Fruit fly (Drosophila melanogaster): ENCODE measurements around the gene Grip75.

Grip75 gene

dm6 chr2L:10500309-10500974, 17.3 kb downstream of the Grip75 start:
- no peak for TF ChIP-seq psq (optimal IDR thresholded peaks at IDR 0.05)

- TF ChIP-seq Sin3A (optimal IDR thresholded peaks at IDR 0.05): no peak
- TF ChIP-seq h (optimal IDR thresholded peaks at IDR 0.05): no peak
- TF ChIP-seq psq (optimal IDR thresholded peaks at IDR 0.05): no peak
- no peak for TF ChIP-seq insv (optimal IDR thresholded peaks at IDR 0.05)
- TF ChIP-seq ttk (optimal IDR thresholded peaks at IDR 0.05): no peak
- TF ChIP-seq Myc (optimal IDR thresholded peaks at IDR 0.05): no peak
These were observed 19.1 kb downstream of the Grip75 start for dm6 chr2L:10502244-10502643.

- TF ChIP-seq insv (optimal IDR thresholded peaks at IDR 0.05) (no peak), Myc (optimal IDR thresholded peaks at IDR 0.05) (no peak), Sin3A (optimal IDR thresholded peaks at IDR 0.05) (no peak), ttk (optimal IDR thresholded peaks at IDR 0.05) (no peak), h (optimal IDR thresholded peaks at IDR 0.05) (no peak), psq (optimal IDR thresholded peaks at IDR 0.05) (no peak)
These were observed 19.8 kb downstream of the Grip75 start for dm6 chr2L:10502862-10503261.

- no peak for TF ChIP-seq insv (optimal IDR thresholded peaks at IDR 0.05)
- no peak for TF ChIP-seq psq (optimal IDR thresholded peaks at IDR 0.05)
- no peak for TF ChIP-seq Myc (optimal IDR thresholded peaks at IDR 0.05)
- TF ChIP-seq ttk (optimal IDR thresholded peaks at IDR 0.05): no peak
- no peak for TF ChIP-seq h (optimal IDR thresholded peaks at IDR 0.05)
- TF ChIP-seq Sin3A (optimal IDR thresholded peaks at IDR 0.05): no peak
These were observed 20.4 kb downstream of the Grip75 start for dm6 chr2L:10503356-10503977.

dm6 chr2L:10504895-10505294, 21.8 kb downstream of the Grip75 start:
- no peak for TF ChIP-seq Myc (optimal IDR thresholded peaks at IDR 0.05)
- no peak for TF ChIP-seq psq (optimal IDR thresholded peaks at IDR 0.05)
- TF ChIP-seq Sin3A (optimal IDR thresholded peaks at IDR 0.05): no peak
- TF ChIP-seq h (optimal IDR thresholded peaks at IDR 0.05): no peak
- TF ChIP-seq ttk (optimal IDR thresholded peaks at IDR 0.05): no peak
- TF ChIP-seq insv (optimal IDR thresholded peaks at IDR 0.05): no peak

- TF ChIP-seq h (optimal IDR thresholded peaks at IDR 0.05): no peak
- no peak for TF ChIP-seq psq (optimal IDR thresholded peaks at IDR 0.05)
- TF ChIP-seq insv (optimal IDR thresholded peaks at IDR 0.05): no peak
- no peak for TF ChIP-seq Myc (optimal IDR thresholded peaks at IDR 0.05)
- TF ChIP-seq Sin3A (optimal IDR thresholded peaks at IDR 0.05): no peak
- no peak for TF ChIP-seq ttk (optimal IDR thresholded peaks at IDR 0.05)
These were observed 22.2 kb downstream of the Grip75 start for dm6 chr2L:10505345-10505744.

- TF ChIP-seq Sin3A (optimal IDR thresholded peaks at IDR 0.05): no peak
- TF ChIP-seq psq (optimal IDR thresholded peaks at IDR 0.05): no peak
- TF ChIP-seq insv (optimal IDR thresholded peaks at IDR 0.05): no peak
- TF ChIP-seq Myc (optimal IDR thresholded peaks at IDR 0.05): no peak
- no peak for TF ChIP-seq ttk (optimal IDR thresholded peaks at IDR 0.05)
- TF ChIP-seq h (optimal IDR thresholded peaks at IDR 0.05): no peak
These were observed 23.6 kb downstream of the Grip75 start, which contains the start of the genes Myo31DF and CG6094 for dm6 chr2L:10506557-10507252. TSS of gene Myo31DF (minus strand) at chr2L:10506779. TSS of gene CG6094 (plus strand) at chr2L:10507081.

- no peak for TF ChIP-seq Myc (optimal IDR thresholded peaks at IDR 0.05)
- TF ChIP-seq h (optimal IDR thresholded peaks at IDR 0.05): no peak
- TF ChIP-seq ttk (optimal IDR thresholded peaks at IDR 0.05): no peak
- TF ChIP-seq Sin3A (optimal IDR thresholded peaks at IDR 0.05): no peak
- no peak for TF ChIP-seq insv (optimal IDR thresholded peaks at IDR 0.05)
- no peak for TF ChIP-seq psq (optimal IDR thresholded peaks at IDR 0.05)
These were observed 27.0 kb downstream of the Grip75 start, which contains the start of gene CG7384 for dm6 chr2L:10510088-10510487. TSS of gene CG7384 (minus strand) at chr2L:10510453.

dm6 chr2L:10510843-10511242, 27.7 kb downstream of the Grip75 start:
- TF ChIP-seq psq (optimal IDR thresholded peaks at IDR 0.05) (no peak), insv (optimal IDR thresholded peaks at IDR 0.05) (no peak), h (optimal IDR thresholded peaks at IDR 0.05) (no peak), Myc (optimal IDR thresholded peaks at IDR 0.05) (no peak), Sin3A (optimal IDR thresholded peaks at IDR 0.05) (no peak), ttk (optimal IDR thresholded peaks at IDR 0.05) (no peak)

dm6 chr2L:10513837-10514499, 30.9 kb downstream of the Grip75 start:
- TF ChIP-seq psq (optimal IDR thresholded peaks at IDR 0.05) (no peak), insv (optimal IDR thresholded peaks at IDR 0.05) (no peak), Sin3A (optimal IDR thresholded peaks at IDR 0.05) (no peak), ttk (optimal IDR thresholded peaks at IDR 0.05) (no peak), Myc (optimal IDR thresholded peaks at IDR 0.05) (no peak), h (optimal IDR thresholded peaks at IDR 0.05) (no peak)

dm6 chr2L:10514586-10515137, 31.6 kb downstream of the Grip75 start:
- TF ChIP-seq insv (optimal IDR thresholded peaks at IDR 0.05): no peak
- no peak for TF ChIP-seq ttk (optimal IDR thresholded peaks at IDR 0.05)
- no peak for TF ChIP-seq Myc (optimal IDR thresholded peaks at IDR 0.05)
- TF ChIP-seq Sin3A (optimal IDR thresholded peaks at IDR 0.05): no peak
